Fruit fly (Drosophila melanogaster) whole organism, embryonic: ENCODE results near the gene Ada2a.

Source experiments
- Ada2b ChIP-seq: fragments of 200-800 bp; sonication (Bioruptor generic); IDR thresholded peaks from 2 replicates; pipeline ENCODE4 v1.3.6; 2022; ENCODE audit warnings: missing biosample characterization, missing genetic modification characterization
- B-H2 ChIP-seq: fragments of 200-800 bp; sonication (Bioruptor generic); optimal IDR thresholded peaks from 2 replicates; lab custom pipeline; 2018; ENCODE audit warnings: missing biosample characterization, mild to moderate bottlenecking, missing genetic modification characterization
- CG10267 ChIP-seq: fragments of 200-800 bp; sonication (Bioruptor generic); optimal IDR thresholded peaks from 2 replicates; lab custom pipeline; 2018; ENCODE audit warnings: missing biosample characterization, mild to moderate bottlenecking, missing genetic modification characterization, moderate library complexity
- CG10959 ChIP-seq: fragments of 200-800 bp; sonication (Bioruptor generic); IDR thresholded peaks from 2 replicates; pipeline ENCODE4 v1.3.6; 2022; ENCODE audit warnings: missing biosample characterization, missing genetic modification characterization
- CG11723 ChIP-seq: fragments of 200-800 bp; sonication (Bioruptor generic); optimal IDR thresholded peaks from 2 replicates; lab custom pipeline; 2017; ENCODE audit warnings: missing biosample characterization, mild to moderate bottlenecking, missing genetic modification characterization
- CG12104 ChIP-seq: fragments of 200-800 bp; sonication (Bioruptor generic); optimal IDR thresholded peaks from 3 replicates; lab custom pipeline; 2016; ENCODE audit warnings: missing biosample characterization, missing genetic modification characterization
- CG13894 ChIP-seq: fragments of 200-800 bp; sonication (Bioruptor generic); optimal IDR thresholded peaks from 3 replicates; lab custom pipeline; 2018; ENCODE audit warnings: missing biosample characterization, mild to moderate bottlenecking, missing genetic modification characterization, moderate library complexity
- CG15269 ChIP-seq: fragments of 200-800 bp; sonication (Bioruptor generic); optimal IDR thresholded peaks from 2 replicates; lab custom pipeline; 2018; ENCODE audit warnings: missing biosample characterization, mild to moderate bottlenecking, missing genetic modification characterization, moderate library complexity
- CG16813 ChIP-seq: fragments of 200-800 bp; sonication (Bioruptor generic); IDR thresholded peaks from 3 replicates; pipeline ENCODE4 v1.3.6; 2022; ENCODE audit warnings: missing biosample characterization, missing genetic modification characterization; ENCODE audit not compliant: partially characterized antibody
- CG1832 ChIP-seq: fragments of 200-800 bp; sonication (Bioruptor generic); optimal IDR thresholded peaks from 2 replicates; lab custom pipeline; 2017; ENCODE audit warnings: missing biosample characterization, mild to moderate bottlenecking, missing genetic modification characterization, inconsistent platforms
- CG18599 ChIP-seq: fragments of 200-800 bp; sonication (Bioruptor generic); optimal IDR thresholded peaks from 3 replicates; lab custom pipeline; 2017; ENCODE audit warnings: missing biosample characterization, missing genetic modification characterization, mild to moderate bottlenecking, moderate library complexity, missing genetic modification reagents
- CG2116 ChIP-seq: fragments of 200-800 bp; sonication (Bioruptor generic); optimal IDR thresholded peaks from 3 replicates; lab custom pipeline; 2018; ENCODE audit warnings: missing biosample characterization, mild to moderate bottlenecking, missing genetic modification characterization
- CG31365 ChIP-seq: fragments of 200-800 bp; sonication (Bioruptor generic); optimal IDR thresholded peaks from 2 replicates; lab custom pipeline; 2018; ENCODE audit warnings: missing biosample characterization, mild to moderate bottlenecking, missing genetic modification characterization
- CG6272 ChIP-seq: fragments of 200-800 bp; sonication (Bioruptor generic); IDR thresholded peaks from 2 replicates; pipeline ENCODE4 v1.3.6; 2022; ENCODE audit warnings: missing biosample characterization, missing genetic modification characterization
- CG8478 ChIP-seq: fragments of >200 bp; optimal IDR thresholded peaks from 2 replicates; lab custom pipeline; 2018
- CG8765 ChIP-seq: fragments of 200-800 bp; sonication (Bioruptor generic); IDR thresholded peaks from 2 replicates; pipeline ENCODE4 v1.3.6; 2022; ENCODE audit warnings: missing biosample characterization, missing genetic modification characterization
- Chrac-16 ChIP-seq: fragments of 200-800 bp; sonication (Bioruptor generic); optimal IDR thresholded peaks from 3 replicates; lab custom pipeline; 2016; ENCODE audit warnings: missing biosample characterization, missing genetic modification characterization
- Dad ChIP-seq: fragments of 200-800 bp; sonication (Bioruptor generic); optimal IDR thresholded peaks from 3 replicates; lab custom pipeline; 2016; ENCODE audit warnings: missing biosample characterization, missing genetic modification characterization
- Deaf1 ChIP-seq: fragments of 200-800 bp; optimal IDR thresholded peaks from 3 replicates; lab custom pipeline; 2019; ENCODE audit warnings: missing biosample characterization, mild to moderate bottlenecking, missing genetic modification characterization, moderate library complexity
- E2f2 ChIP-seq: fragments of 200-800 bp; sonication (Bioruptor generic); IDR thresholded peaks from 2 replicates; pipeline ENCODE4 v1.3.6; 2022; ENCODE audit warnings: missing biosample characterization, missing genetic modification characterization
- HmgD ChIP-seq: fragments of 200-800 bp; sonication (Bioruptor generic); optimal IDR thresholded peaks from 3 replicates; lab custom pipeline; 2016; ENCODE audit warnings: missing biosample characterization, missing genetic modification characterization
- Hmx ChIP-seq: fragments of 200-800 bp; sonication (Bioruptor generic); optimal IDR thresholded peaks from 2 replicates; lab custom pipeline; 2016; ENCODE audit warnings: missing biosample characterization, missing genetic modification characterization
- Hr78 ChIP-seq, 2 experiments: fragments of 200-800 bp in 1 of 2; fragments of >200 bp in 1 of 2; sonication (Bioruptor generic) in 1 of 2; optimal IDR thresholded peaks; 2 replicates each; lab custom pipeline; 2017 to 2019; ENCODE audit warnings: missing biosample characterization in 2 of 2, missing genetic modification characterization in 2 of 2, mild to moderate bottlenecking in 1 of 2, moderate library complexity in 1 of 2
- Mad ChIP-seq: fragments of 200-800 bp; sonication (Bioruptor generic); optimal IDR thresholded peaks from 2 replicates; lab custom pipeline; 2016; ENCODE audit warnings: missing biosample characterization, missing genetic modification characterization
- Med ChIP-seq: fragments of 200-800 bp; sonication (Bioruptor generic); peaks from one replicate; lab custom pipeline; 2016; ENCODE audit warnings: missing biosample characterization, missing genetic modification characterization, mild to moderate bottlenecking, inconsistent platforms, moderate library complexity
- Oaz ChIP-seq: fragments of 200-800 bp; sonication (Bioruptor generic); IDR thresholded peaks from 2 replicates; pipeline ENCODE4 v1.3.6; 2022; ENCODE audit warnings: missing biosample characterization, missing genetic modification characterization
- Sin3A ChIP-seq: fragments of >200 bp; optimal IDR thresholded peaks from 2 replicates; lab custom pipeline; 2018
- Stat92E ChIP-seq, 3 experiments: fragments of >200 bp in 2 of 3; fragments of 200-800 bp in 1 of 3; sonication (Bioruptor generic) in 1 of 3; optimal IDR thresholded peaks; 2 replicates each; lab custom pipeline; 2017 to 2019; ENCODE audit warnings: missing biosample characterization in 3 of 3, missing genetic modification characterization in 3 of 3, mild to moderate bottlenecking in 1 of 3, moderate library complexity in 1 of 3
- Xrp1 ChIP-seq: fragments of 200-800 bp; sonication (Bioruptor generic); IDR thresholded peaks from 2 replicates; pipeline ENCODE4 v1.3.6; 2022; ENCODE audit warnings: missing biosample characterization, missing genetic modification characterization
- abd-A ChIP-seq: fragments of 200-800 bp; sonication (Bioruptor generic); optimal IDR thresholded peaks from 3 replicates; lab custom pipeline; 2019; ENCODE audit warnings: missing biosample characterization, mild to moderate bottlenecking, missing genetic modification characterization, moderate library complexity
- cad ChIP-seq: fragments of >200 bp; optimal IDR thresholded peaks from 2 replicates; lab custom pipeline; 2017; ENCODE audit warnings: missing biosample characterization, missing genetic modification characterization
- cg ChIP-seq: fragments of 200-800 bp; sonication (Bioruptor generic); optimal IDR thresholded peaks from 3 replicates; lab custom pipeline; 2019; ENCODE audit warnings: missing biosample characterization, mild to moderate bottlenecking, missing genetic modification characterization, moderate library complexity
- chinmo ChIP-seq: fragments of 200-800 bp; sonication (Bioruptor generic); IDR thresholded peaks from 4 replicates; pipeline ENCODE4 v1.3.6; 2022; ENCODE audit warnings: missing biosample characterization, missing genetic modification characterization; ENCODE audit not compliant: partially characterized antibody
- da ChIP-seq: fragments of 200-800 bp; sonication (Bioruptor generic); optimal IDR thresholded peaks from 2 replicates; lab custom pipeline; 2016; ENCODE audit warnings: missing biosample characterization, missing genetic modification characterization
- dimm ChIP-seq: fragments of 200-800 bp; sonication (Bioruptor generic); IDR thresholded peaks from 2 replicates; pipeline ENCODE4 v1.3.6; 2022; ENCODE audit warnings: missing biosample characterization, missing genetic modification characterization
- dmrt11E ChIP-seq: fragments of 200-800 bp; sonication (Bioruptor generic); optimal IDR thresholded peaks from 3 replicates; lab custom pipeline; 2018; ENCODE audit warnings: missing biosample characterization, mild to moderate bottlenecking, missing genetic modification characterization, moderate library complexity
- shn ChIP-seq: fragments of 200-800 bp; sonication (Bioruptor generic); optimal IDR thresholded peaks from 3 replicates; lab custom pipeline; 2016; ENCODE audit warnings: missing biosample characterization, missing genetic modification characterization
- toy ChIP-seq: fragments of 200-800 bp; sonication (Bioruptor generic); IDR thresholded peaks from 2 replicates; pipeline ENCODE4 v1.3.6; 2022; ENCODE audit warnings: missing biosample characterization, missing genetic modification characterization
- trh ChIP-seq: fragments of 200-800 bp; sonication (Bioruptor generic); optimal IDR thresholded peaks from 2 replicates; lab custom pipeline; 2016; ENCODE audit warnings: missing biosample characterization, missing genetic modification characterization
- twi ChIP-seq: fragments of 200-800 bp; optimal IDR thresholded peaks from 2 replicates; lab custom pipeline; 2019; ENCODE audit warnings: missing biosample characterization, mild to moderate bottlenecking, missing genetic modification characterization, moderate library complexity
- vnd ChIP-seq: fragments of 200-800 bp; sonication (Bioruptor generic); IDR thresholded peaks from 3 replicates; pipeline ENCODE4 v1.3.6; 2022; ENCODE audit warnings: missing biosample characterization, missing genetic modification characterization; ENCODE audit not compliant: partially characterized antibody
- wek ChIP-seq: fragments of 200-800 bp; sonication (Bioruptor generic); optimal IDR thresholded peaks from 3 replicates; lab custom pipeline; 2018; ENCODE audit warnings: missing biosample characterization, mild to moderate bottlenecking, missing genetic modification characterization, moderate library complexity
- yki ChIP-seq: fragments of >200 bp; optimal IDR thresholded peaks from 3 replicates; lab custom pipeline; 2018
- zen2 ChIP-seq: fragments of 200-800 bp; sonication (Bioruptor generic); IDR thresholded peaks from 3 replicates; pipeline ENCODE4 v1.3.6; 2022; ENCODE audit warnings: missing biosample characterization, missing genetic modification characterization; ENCODE audit not compliant: partially characterized antibody

Gene Ada2a

DNA sequence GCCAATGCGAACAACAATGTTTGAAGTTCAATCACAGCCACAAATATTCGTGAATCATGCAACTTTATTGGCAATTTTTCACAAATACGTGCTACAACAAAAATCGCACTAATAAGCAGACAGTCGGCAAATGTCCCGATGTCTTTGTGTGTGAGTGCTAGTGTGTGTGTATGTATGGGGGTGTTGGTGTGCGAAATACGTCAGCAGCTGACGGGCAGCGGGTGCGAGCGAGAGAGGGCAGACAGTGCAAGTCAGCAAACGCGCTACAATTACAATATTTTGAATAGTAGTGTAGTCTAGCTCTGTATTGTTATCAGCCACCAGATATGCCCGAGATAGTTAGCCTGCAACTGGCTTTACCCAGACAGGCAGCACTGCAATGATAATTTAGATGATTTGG is 9.2 kb downstream of the Ada2a start (continued):
- TF ChIP-seq CG13894 (tag; lab: Kevin White, UChicago) (no peak), E2f2 (GFP tag; lab: Robert Waterston, UW) (0 out of 2 replicates have a peak, but pooled peaks have one; percentile 15), zen2 (GFP tag; lab: Robert Waterston, UW) (no peak), Stat92E (GFP tag; optimal IDR thresholded peaks at IDR 0.05; lab: Kevin White, UChicago) (no peak), Xrp1 (GFP tag; lab: Robert Waterston, UW) (no peak), CG10267 (no peak), Mad (GFP tag; lab: Kevin White, UChicago) (no peak), CG8478 (peak; percentile 28), dimm (no peak), toy (no peak), twi (tag; lab: Kevin White, UChicago) (no peak), CG11723 (GFP tag; lab: Kevin White, UChicago) (no peak), B-H2 (GFP tag; lab: Kevin White, UChicago) (no peak), Oaz (GFP tag; lab: Robert Waterston, UW) (no peak), CG8765 (GFP tag; lab: Robert Waterston, UW) (no peak), wek (GFP tag; lab: Kevin White, UChicago) (no peak), Dad (GFP tag; lab: Kevin White, UChicago) (no peak), abd-A (peak; percentile 5), cg (GFP tag; lab: Kevin White, UChicago) (peak; percentile 59), da (no peak), Deaf1 (tag; lab: Kevin White, UChicago) (peak; percentile 8), cad (GFP tag; lab: Kevin White, UChicago) (no peak), Med (GFP tag; lab: Kevin White, UChicago) (peak; percentile 36), yki (lab: Kevin White, UChicago) (no peak), Hmx (no peak), vnd (GFP tag; lab: Robert Waterston, UW) (no peak), Ada2b (GFP tag; lab: Robert Waterston, UW) (no peak), chinmo (GFP tag; lab: Robert Waterston, UW) (0 out of 4 replicates have a peak, but pooled peaks have one; percentile 19), CG6272 (GFP tag; lab: Robert Waterston, UW) (no peak), shn (GFP tag; lab: Kevin White, UChicago) (no peak), Chrac-16 (GFP tag; lab: Kevin White, UChicago) (no peak), CG18599 (GFP tag; lab: Kevin White, UChicago) (no peak), CG15269 (tag; lab: Kevin White, UChicago) (no peak), CG12104 (GFP tag; lab: Kevin White, UChicago) (no peak), CG31365 (tag; lab: Kevin White, UChicago) (no peak), trh (GFP tag; lab: Kevin White, UChicago) (no peak), Sin3A (lab: Kevin White, UChicago) (no peak), CG16813 (no peak), CG2116 (no peak), Hr78 (GFP tag; optimal IDR thresholded peaks at IDR 0.05; lab: Kevin White, UChicago) (no peak), HmgD (GFP tag; lab: Kevin White, UChicago) (no peak), CG1832 (GFP tag; lab: Kevin White, UChicago) (peak; percentile 8), CG10959 (no peak), dmrt11E (no peak)
